Fruit fly (Drosophila melanogaster): ENCODE measurements around the gene Nf-YC.

DNA sequence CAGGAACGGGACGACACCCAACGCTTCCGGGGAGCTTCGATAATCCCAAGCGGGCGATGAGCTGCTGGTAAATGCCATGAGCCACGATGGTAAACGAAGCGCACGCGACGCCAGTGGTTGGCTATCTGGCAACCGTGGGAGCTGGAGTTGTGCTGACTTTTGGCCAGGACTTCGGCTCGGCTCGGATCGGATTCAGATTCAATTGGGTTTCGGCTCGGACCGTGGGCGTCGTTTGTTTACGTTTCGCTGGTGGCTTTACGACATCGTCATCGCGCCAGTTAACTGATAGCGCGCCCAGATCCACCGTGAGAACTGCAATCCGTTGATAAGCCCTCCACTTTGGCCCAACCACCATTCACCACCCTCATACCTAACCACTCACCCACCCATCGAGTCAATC is 11.9 kb upstream of the Nf-YC start, which contains the start of gene mAChR-C:
- TF ChIP-seq CG7101 (tag; optimal IDR thresholded peaks at IDR 0.05), result no peak
- TF ChIP-seq toe (GFP tag; optimal IDR thresholded peaks at IDR 0.05), result no peak
- TF ChIP-seq Clk (GFP tag; optimal IDR thresholded peaks at IDR 0.05), result no peak
- no peak for TF ChIP-seq CG12768 (GFP tag; optimal IDR thresholded peaks at IDR 0.05)
- TF ChIP-seq CG7045 (GFP tag; optimal IDR thresholded peaks at IDR 0.05), result no peak
- no peak for TF ChIP-seq CG11617 (GFP tag; optimal IDR thresholded peaks at IDR 0.05)
- no peak for TF ChIP-seq CG1620 (GFP tag; optimal IDR thresholded peaks at IDR 0.05)
- no peak for TF ChIP-seq Crg-1 (GFP tag; optimal IDR thresholded peaks at IDR 0.05)
- TF ChIP-seq cic (GFP tag; optimal IDR thresholded peaks at IDR 0.05), result no peak

Measured in whole organism, adult.